Fruit fly (Drosophila melanogaster): ENCODE measurements around the gene Abcd3.

Gene Abcd3

dm6 chrX:19762167-19762566 is 11.6 kb downstream of the Abcd3 start (continued):
- TF ChIP-seq CG34224 (GFP tag; IDR thresholded peaks at IDR 0.05; ENCODE audit: partially characterized antibody) = peak; percentile 38; the same call in 2 of the 3 replicates
- TF ChIP-seq CG15479 (GFP tag; optimal IDR thresholded peaks at IDR 0.05) = no peak
- no peak for TF ChIP-seq CG11560 (tag; IDR thresholded peaks at IDR 0.05)
- peak; percentile 72 for TF ChIP-seq BEAF-32 (GFP tag; optimal IDR thresholded peaks at IDR 0.05)
- TF ChIP-seq CG3407 (GFP tag; optimal IDR thresholded peaks at IDR 0.05) = no peak
- no peak for TF ChIP-seq repo (GFP tag; optimal IDR thresholded peaks at IDR 0.05)
- TF ChIP-seq CG18764 (GFP tag; optimal IDR thresholded peaks at IDR 0.05) = no peak
- TF ChIP-seq ac (GFP tag; optimal IDR thresholded peaks at IDR 0.05) = no peak
- 0 out of 3 replicates have a peak, but pooled peaks have one; percentile 51 for TF ChIP-seq CG7963 (GFP tag; IDR thresholded peaks at IDR 0.05; ENCODE audit: partially characterized antibody)
- no peak for TF ChIP-seq CG6854 (GFP tag; optimal IDR thresholded peaks at IDR 0.05)
- no peak for TF ChIP-seq Gug (GFP tag; IDR thresholded peaks at IDR 0.05)
- TF ChIP-seq Hmx (GFP tag; optimal IDR thresholded peaks at IDR 0.05) = no peak
- TF ChIP-seq H15 (GFP tag; IDR thresholded peaks at IDR 0.05) = no peak
- no peak for TF ChIP-seq ranshi (GFP tag; IDR thresholded peaks at IDR 0.05)
- TF ChIP-seq Lhr (GFP tag; optimal IDR thresholded peaks at IDR 0.05) = peak; percentile 7
- no peak for TF ChIP-seq dan (GFP tag; IDR thresholded peaks at IDR 0.05)
- TF ChIP-seq Sox100B (GFP tag; optimal IDR thresholded peaks at IDR 0.05) = no peak
- TF ChIP-seq Aef1 (GFP tag; IDR thresholded peaks at IDR 0.05) = no peak
- no peak for TF ChIP-seq Ptx1 (GFP tag; IDR thresholded peaks at IDR 0.05)
- no peak for TF ChIP-seq jigr1 (GFP tag; IDR thresholded peaks at IDR 0.05)
- TF ChIP-seq Sin3A (optimal IDR thresholded peaks at IDR 0.05) = peak; percentile 28
- 0 out of 3 replicates have a peak, but pooled peaks have one; percentile 33 for TF ChIP-seq CG14860 (GFP tag; IDR thresholded peaks at IDR 0.05; ENCODE audit: partially characterized antibody)
- TF ChIP-seq hth (optimal IDR thresholded peaks at IDR 0.05) = no peak
- no peak for TF ChIP-seq CG9817 (tag; optimal IDR thresholded peaks at IDR 0.05)
- TF ChIP-seq CG7987 (GFP tag; optimal IDR thresholded peaks at IDR 0.05) = no peak
- no peak for TF ChIP-seq CG3838 (GFP tag; optimal IDR thresholded peaks at IDR 0.05)
- peak; percentile 68 for TF ChIP-seq Sry-δ (GFP tag; optimal IDR thresholded peaks at IDR 0.05)
- no peak for TF ChIP-seq Max (GFP tag; optimal IDR thresholded peaks at IDR 0.05)
- no peak for TF ChIP-seq CkIIα-i1 (GFP tag; IDR thresholded peaks at IDR 0.05)
- no peak for TF ChIP-seq CG16863 (GFP tag; optimal IDR thresholded peaks at IDR 0.05)
- no peak for TF ChIP-seq CG17568 (GFP tag; optimal IDR thresholded peaks at IDR 0.05)
- no peak for TF ChIP-seq CG2202 (tag; optimal IDR thresholded peaks at IDR 0.05)
- TF ChIP-seq MESR4 (GFP tag; optimal IDR thresholded peaks at IDR 0.05) = no peak
- no peak for TF ChIP-seq Mad (GFP tag; optimal IDR thresholded peaks at IDR 0.05)
- no peak for TF ChIP-seq run (tag; optimal IDR thresholded peaks at IDR 0.05)
- TF ChIP-seq Dref (GFP tag; IDR thresholded peaks at IDR 0.05) = peak; percentile 90
- TF ChIP-seq ATbp (GFP tag; optimal IDR thresholded peaks at IDR 0.05) = no peak
- no peak for TF ChIP-seq CG11085 (GFP tag; IDR thresholded peaks at IDR 0.05)
- no peak for TF ChIP-seq Sox102F (GFP tag; optimal IDR thresholded peaks at IDR 0.05)
- TF ChIP-seq Hey (tag; optimal IDR thresholded peaks at IDR 0.05) = no peak
- no peak for TF ChIP-seq gce (GFP tag; IDR thresholded peaks at IDR 0.05)
- no peak for TF ChIP-seq da (GFP tag; optimal IDR thresholded peaks at IDR 0.05)
- no peak for TF ChIP-seq dmrt99B (tag; optimal IDR thresholded peaks at IDR 0.05)
- TF ChIP-seq scrt (GFP tag; optimal IDR thresholded peaks at IDR 0.05) = no peak
- TF ChIP-seq lilli (GFP tag; optimal IDR thresholded peaks at IDR 0.05) = no peak
- no peak for TF ChIP-seq hb (GFP tag; IDR thresholded peaks at IDR 0.05; ENCODE audit: partially characterized antibody)
- no peak for TF ChIP-seq CG3995 (GFP tag; optimal IDR thresholded peaks at IDR 0.05)
- TF ChIP-seq CG12104 (GFP tag; optimal IDR thresholded peaks at IDR 0.05) = no peak
- TF ChIP-seq gro (GFP tag; optimal IDR thresholded peaks at IDR 0.05) = no peak
- no peak for TF ChIP-seq Trl (optimal IDR thresholded peaks at IDR 0.05)
- no peak for TF ChIP-seq Trl (GFP tag; optimal IDR thresholded peaks at IDR 0.05)
- peak; percentile 61 for TF ChIP-seq CG15514 (GFP tag; optimal IDR thresholded peaks at IDR 0.05)
- no peak for TF ChIP-seq CG14441 (GFP tag; IDR thresholded peaks at IDR 0.05)
